Worm (Caenorhabditis elegans) whole organism, L4 larva: ENCODE measurements around the gene slc-25A32.

Experiments used
- ceh-28 ChIP-seq: fragments of 150-350 bp; optimal IDR thresholded peaks from 2 replicates; lab custom pipeline; 2014; ENCODE audit warnings: missing biosample characterization, missing genetic modification reagents, missing genetic modification characterization
- fos-1 ChIP-seq: fragments of 150-350 bp; optimal IDR thresholded peaks from 2 replicates; lab custom pipeline; 2014; ENCODE audit warnings: missing biosample characterization, missing genetic modification characterization
- jun-1 ChIP-seq: fragments of 150-350 bp; optimal IDR thresholded peaks from 2 replicates; lab custom pipeline; 2014; ENCODE audit warnings: missing biosample characterization, missing genetic modification reagents, missing genetic modification characterization
- nhr-11 ChIP-seq: fragments of 150-350 bp; optimal IDR thresholded peaks from 2 replicates; lab custom pipeline; 2014; ENCODE audit warnings: missing biosample characterization, missing genetic modification characterization
- nhr-48 ChIP-seq: sonication (generic microtip); optimal IDR thresholded peaks from 2 replicates; lab custom pipeline; 2016; ENCODE audit warnings: mild to moderate bottlenecking, missing genetic modification characterization, missing compliant biosample characterization
- nhr-76 ChIP-seq: fragments of 150-350 bp; optimal IDR thresholded peaks from 2 replicates; lab custom pipeline; 2014; ENCODE audit warnings: missing biosample characterization, missing genetic modification characterization
- unc-39 ChIP-seq: sonication (generic microtip); optimal IDR thresholded peaks from 2 replicates; lab custom pipeline; 2017; ENCODE audit warnings: missing biosample characterization, missing genetic modification characterization

DNA sequence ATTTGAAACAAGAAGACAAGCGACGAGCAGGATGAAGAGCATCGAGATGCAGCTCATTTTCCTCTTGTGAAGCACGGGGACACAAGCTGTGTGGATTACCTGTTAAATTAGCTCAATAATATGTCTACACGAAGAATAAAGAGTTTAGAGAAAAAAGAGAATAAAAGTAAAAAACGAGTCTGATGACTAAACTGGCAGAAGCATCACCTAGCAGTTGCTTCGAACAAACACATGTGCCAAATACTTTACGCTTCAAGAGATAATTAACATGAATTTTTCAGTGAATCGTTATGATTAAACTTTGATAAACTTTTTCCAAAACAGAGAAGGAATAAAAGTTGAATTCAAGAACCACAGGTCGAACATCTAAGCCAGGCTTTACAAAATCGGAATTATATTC, 19.2 kb downstream of the slc-25A32 start, which contains the start of gene nlp-55:
- no peak for TF ChIP-seq nhr-48 (tag; lab: Kevin White, UChicago)
- TF ChIP-seq jun-1 (tag; lab: Kevin White, UChicago): no peak
- TF ChIP-seq ceh-28 (tag; lab: Kevin White, UChicago): no peak
- TF ChIP-seq nhr-11 (tag; lab: Kevin White, UChicago): no peak
- TF ChIP-seq nhr-76 (tag; lab: Kevin White, UChicago): no peak
- no peak for TF ChIP-seq fos-1
- TF ChIP-seq unc-39 (tag; lab: Kevin White, UChicago): no peak
